Worm (Caenorhabditis elegans) whole organism, L1 larva: ENCODE data around the gene C48D1.5.
A peak's percentile ranks its signal among the peaks of the same experiment; 100 is the strongest.

Experiments
- C04F5.9 ChIP-seq: sonication (generic microtip); optimal IDR thresholded peaks from 2 replicates; lab custom pipeline; 2016; ENCODE audit warnings: missing genetic modification characterization, missing compliant biosample characterization
- C16A3.4 ChIP-seq: fragments of 150-350 bp; optimal IDR thresholded peaks from 2 replicates; lab custom pipeline; 2014; ENCODE audit warnings: missing biosample characterization, missing genetic modification characterization
- F16B12.6 ChIP-seq: fragments of 150-350 bp; optimal IDR thresholded peaks from 2 replicates; lab custom pipeline; 2014; ENCODE audit warnings: missing biosample characterization, missing genetic modification characterization
- aha-1 ChIP-seq: fragments of 150-350 bp; optimal IDR thresholded peaks from 2 replicates; lab custom pipeline; 2014; ENCODE audit warnings: missing biosample characterization, missing genetic modification characterization
- ama-1 ChIP-seq: fragments of 150-350 bp; optimal IDR thresholded peaks from 2 replicates; lab custom pipeline; 2014
- ceh-8 ChIP-seq: fragments of 200-800 bp; sonication (Bioruptor generic); optimal IDR thresholded peaks from 2 replicates; lab custom pipeline; 2018; ENCODE audit warnings: mild to moderate bottlenecking, missing genetic modification characterization, moderate library complexity, missing compliant biosample characterization
- ceh-82 ChIP-seq, 3 experiments: fragments of 150-350 bp in 1 of 3; sonication (generic microtip) in 2 of 3; optimal IDR thresholded peaks; 2 replicates each; lab custom pipeline; 2014 to 2017; ENCODE audit warnings: missing biosample characterization in 3 of 3, missing genetic modification characterization in 3 of 3
- ces-1 ChIP-seq: fragments of 150-350 bp; optimal IDR thresholded peaks from 2 replicates; lab custom pipeline; 2014; ENCODE audit warnings: missing biosample characterization, missing genetic modification reagents, missing genetic modification characterization
- dsc-1 ChIP-seq: sonication (generic microtip); optimal IDR thresholded peaks from 2 replicates; lab custom pipeline; 2016; ENCODE audit warnings: mild to moderate bottlenecking, missing genetic modification characterization, missing compliant biosample characterization
- efl-3 ChIP-seq: fragments of 200-800 bp; sonication (Bioruptor generic); optimal IDR thresholded peaks from 2 replicates; lab custom pipeline; 2018; ENCODE audit warnings: mild to moderate bottlenecking, missing genetic modification characterization, missing compliant biosample characterization
- egl-27 ChIP-seq, 2 experiments: fragments of 150-350 bp in 1 of 2; sonication (generic microtip); optimal IDR thresholded peaks; 3 replicates each; lab custom pipeline; 2017 to 2018; ENCODE audit warnings: missing biosample characterization in 2 of 2, missing genetic modification characterization in 2 of 2, missing genetic modification reagents in 2 of 2
- elt-2 ChIP-seq: sonication (generic microtip); optimal IDR thresholded peaks from 2 replicates; lab custom pipeline; 2016; ENCODE audit warnings: missing genetic modification characterization, mild to moderate bottlenecking, inconsistent platforms, missing compliant biosample characterization, missing genetic modification reagents
- elt-3 ChIP-seq, 6 experiments: fragments of 150-350 bp in 1 of 6; sonication (generic microtip); optimal IDR thresholded peaks; 2 replicates each; lab custom pipeline; 2017 to 2018; ENCODE audit warnings: missing biosample characterization in 6 of 6, missing genetic modification characterization in 6 of 6, inconsistent platforms in 1 of 6
- hpl-2 ChIP-seq: fragments of 150-350 bp; optimal IDR thresholded peaks from 2 replicates; lab custom pipeline; 2014; ENCODE audit warnings: missing biosample characterization, missing genetic modification reagents, missing genetic modification characterization
- irx-1 ChIP-seq: sonication (generic microtip); optimal IDR thresholded peaks from 2 replicates; lab custom pipeline; 2016; ENCODE audit warnings: missing genetic modification characterization, missing compliant biosample characterization
- lin-13 ChIP-seq: fragments of 150-350 bp; optimal IDR thresholded peaks from 2 replicates; lab custom pipeline; 2014; ENCODE audit warnings: missing biosample characterization, missing genetic modification reagents, missing genetic modification characterization
- lin-15B ChIP-seq: fragments of 150-350 bp; sonication (generic microtip); optimal IDR thresholded peaks from 3 replicates; lab custom pipeline; 2014; ENCODE audit warnings: missing biosample characterization, missing genetic modification characterization
- mab-9 ChIP-seq: fragments of 200-800 bp; sonication (Bioruptor generic); IDR thresholded peaks from 2 replicates; pipeline ENCODE4 v1.3.6; 2022; ENCODE audit warnings: missing genetic modification reagents, missing genetic modification characterization, missing compliant biosample characterization
- mdl-1 ChIP-seq, 2 experiments: fragments of 150-350 bp; optimal IDR thresholded peaks; 2 replicates each; lab custom pipeline; 2014 to 2017; ENCODE audit warnings: missing biosample characterization in 2 of 2, missing genetic modification characterization in 2 of 2, inconsistent platforms in 1 of 2
- mef-2 ChIP-seq: fragments of 150-350 bp; optimal IDR thresholded peaks from 2 replicates; lab custom pipeline; 2014; ENCODE audit warnings: missing biosample characterization, missing genetic modification characterization
- nhr-19 ChIP-seq: fragments of 200-800 bp; sonication (Bioruptor generic); conservative IDR thresholded peaks from 2 replicates; pipeline ENCODE4 v1.3.6; 2022; ENCODE audit warnings: missing genetic modification characterization, missing compliant biosample characterization
- nhr-237 ChIP-seq: fragments of 150-350 bp; optimal IDR thresholded peaks from 2 replicates; lab custom pipeline; 2014; ENCODE audit warnings: missing biosample characterization, missing genetic modification characterization
- nhr-47 ChIP-seq: sonication (generic microtip); optimal IDR thresholded peaks from 2 replicates; lab custom pipeline; 2016; ENCODE audit warnings: mild to moderate bottlenecking, missing genetic modification characterization, moderate library complexity, missing compliant biosample characterization
- nhr-71 ChIP-seq: sonication (generic microtip); optimal IDR thresholded peaks from 2 replicates; lab custom pipeline; 2016; ENCODE audit warnings: mild to moderate bottlenecking, missing genetic modification characterization, moderate library complexity, missing compliant biosample characterization
- nhr-76 ChIP-seq: sonication (generic microtip); optimal IDR thresholded peaks from 2 replicates; lab custom pipeline; 2017; ENCODE audit warnings: missing biosample characterization, missing genetic modification characterization
- nhr-85 ChIP-seq: sonication (generic microtip); peaks from one replicate; lab custom pipeline; 2016; ENCODE audit warnings: missing genetic modification characterization, inconsistent platforms, missing compliant biosample characterization
- rnt-1 ChIP-seq: sonication (generic microtip); optimal IDR thresholded peaks from 2 replicates; lab custom pipeline; 2016; ENCODE audit warnings: mild to moderate bottlenecking, missing genetic modification characterization, moderate library complexity, missing compliant biosample characterization
- sox-4 ChIP-seq: sonication (generic microtip); optimal IDR thresholded peaks from 2 replicates; lab custom pipeline; 2016; ENCODE audit warnings: missing genetic modification characterization, missing compliant biosample characterization
- sptf-1 ChIP-seq: fragments of 150-350 bp; optimal IDR thresholded peaks from 2 replicates; lab custom pipeline; 2014; ENCODE audit warnings: missing biosample characterization, missing genetic modification characterization
- sup-37 ChIP-seq: fragments of 200-800 bp; sonication (Bioruptor generic); optimal IDR thresholded peaks from 2 replicates; lab custom pipeline; 2018; ENCODE audit warnings: mild to moderate bottlenecking, missing genetic modification characterization, missing compliant biosample characterization
- unc-62 ChIP-seq: fragments of 150-350 bp; optimal IDR thresholded peaks from 2 replicates; lab custom pipeline; 2014; ENCODE audit warnings: missing biosample characterization, missing genetic modification reagents, missing genetic modification characterization
- unc-86 ChIP-seq: sonication (generic microtip); optimal IDR thresholded peaks from 2 replicates; lab custom pipeline; 2016; ENCODE audit warnings: missing genetic modification characterization, missing compliant biosample characterization
- unc-98 ChIP-seq: fragments of 200-800 bp; sonication (Bioruptor generic); IDR thresholded peaks from 2 replicates; pipeline ENCODE4 v1.3.6; 2022; ENCODE audit warnings: missing genetic modification characterization, missing compliant biosample characterization
- xbp-1 ChIP-seq: sonication (generic microtip); optimal IDR thresholded peaks from 2 replicates; lab custom pipeline; 2016; ENCODE audit warnings: missing genetic modification characterization, missing compliant biosample characterization
- zag-1 ChIP-seq: fragments of 150-350 bp; optimal IDR thresholded peaks from 2 replicates; lab custom pipeline; 2014; ENCODE audit warnings: missing biosample characterization, missing genetic modification characterization
- ztf-4 ChIP-seq: fragments of 150-350 bp; optimal IDR thresholded peaks from 2 replicates; lab custom pipeline; 2014; ENCODE audit warnings: missing biosample characterization, missing genetic modification characterization

C48D1.5 gene

DNA sequence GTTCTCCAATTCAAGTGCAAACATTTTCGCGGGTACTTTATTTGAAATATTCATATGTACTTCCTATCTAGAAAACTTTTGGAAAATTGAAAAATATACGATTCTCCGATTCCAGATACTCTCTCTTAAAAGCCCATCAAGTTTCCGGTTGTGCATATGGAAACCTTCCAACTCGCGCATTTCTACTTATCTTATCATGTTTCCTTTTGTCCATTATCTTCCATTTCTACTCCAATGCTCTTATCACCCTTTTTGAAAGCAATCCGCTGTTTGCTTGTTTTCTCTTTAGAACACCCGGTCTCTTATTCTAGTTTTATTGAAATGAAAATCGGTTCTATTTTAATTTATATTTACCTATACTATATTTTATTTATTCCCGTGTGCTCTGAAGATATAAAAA is at the start of gene C48D1.5:
Gene C48D1.5, plus strand, starts transcription at position 301 of the 400 bp plus-strand sequence.
- TF ChIP-seq elt-2 (tag; lab: Kevin White, UChicago) (peak; percentile 33), unc-98 (GFP tag; lab: Robert Waterston, UW) (no peak), ceh-82 (tag; optimal IDR thresholded peaks at IDR 0.05; lab: Kevin White, UChicago) (no peak), aha-1 (tag; lab: Kevin White, UChicago) (no peak), unc-86 (tag; lab: Kevin White, UChicago) (no peak), efl-3 (no peak), xbp-1 (tag; lab: Kevin White, UChicago) (no peak), ceh-8 (no peak)

DNA sequence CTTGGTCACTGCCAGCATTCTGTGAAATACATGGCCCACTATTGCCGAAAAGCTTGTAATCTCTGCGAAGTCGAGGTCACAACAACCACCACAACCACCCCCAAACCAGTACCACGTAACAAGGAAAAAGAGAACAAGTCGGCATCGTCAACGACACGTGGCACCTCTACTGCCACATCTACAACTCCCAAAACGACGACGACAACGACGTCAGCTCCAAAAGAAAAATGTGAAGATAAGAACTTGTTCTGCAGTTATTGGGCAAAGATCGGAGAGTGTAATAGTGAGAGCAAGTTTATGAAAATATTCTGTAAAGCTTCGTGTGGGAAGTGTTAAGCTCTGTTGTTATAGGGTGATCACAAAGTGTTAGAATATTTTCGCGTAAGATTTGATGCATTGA is 48.4 kb upstream of the C48D1.5 start:
- no peak for TF ChIP-seq lin-15B
- no peak for TF ChIP-seq F16B12.6 (tag; lab: Kevin White, UChicago)

DNA sequence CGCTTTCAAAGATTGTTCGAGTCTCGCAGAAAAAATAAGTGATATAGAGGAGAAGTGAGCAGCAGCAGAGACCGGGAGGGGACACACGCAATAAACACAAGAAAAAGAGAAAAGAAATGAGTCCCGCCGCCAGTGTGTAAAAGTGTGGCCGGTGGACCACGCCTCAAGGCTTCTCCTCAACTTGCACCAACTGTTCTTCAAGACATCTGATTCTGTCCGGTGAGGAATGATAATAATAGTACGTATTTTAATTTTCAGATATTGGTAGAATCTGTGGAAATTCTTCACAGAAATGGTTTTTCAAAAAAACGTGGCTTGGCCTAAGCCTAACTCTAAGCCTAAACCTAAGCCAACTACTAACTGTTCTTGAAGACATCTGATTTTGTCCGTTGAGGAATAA is 42.5 kb upstream of the C48D1.5 start, which contains the start of gene lev-1:
Gene lev-1, minus strand, starts transcription at position 101 of the 400 bp plus-strand sequence.
- TF ChIP-seq nhr-85 (tag; lab: Kevin White, UChicago) (peak; percentile 34), ceh-82 (tag; optimal IDR thresholded peaks at IDR 0.05; lab: Kevin White, UChicago) (no peak), ztf-4 (tag; lab: Kevin White, UChicago) (no peak), ama-1 (no peak), sptf-1 (no peak), nhr-19 (GFP tag; lab: Robert Waterston, UW) (no peak)

DNA sequence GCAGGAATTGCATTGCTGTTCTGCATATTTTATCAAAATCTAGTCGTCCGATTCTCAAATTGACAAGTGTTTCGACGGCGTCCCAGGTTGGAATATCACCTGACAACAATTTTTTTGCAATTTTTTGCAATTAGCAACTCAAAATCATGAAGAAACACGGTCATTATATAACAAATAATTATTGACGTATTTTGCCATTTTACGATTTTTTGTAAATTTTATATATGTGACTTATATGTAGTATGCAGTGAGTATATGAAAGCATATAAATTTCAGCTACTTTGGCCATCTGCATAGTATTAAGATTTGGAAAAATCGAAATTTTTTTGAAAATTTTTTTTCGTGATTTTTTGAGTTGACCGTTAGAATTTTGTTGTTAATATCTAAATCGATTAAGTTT is 41.0 kb upstream of the C48D1.5 start, which contains the start of gene F58D2.3:
Gene F58D2.3, minus strand, starts transcription at position 101 of the 400 bp plus-strand sequence.
- TF ChIP-seq mef-2 (tag; lab: Kevin White, UChicago): no peak
- TF ChIP-seq mab-9 (GFP tag; lab: Robert Waterston, UW): 0 out of 2 replicates have a peak, but pooled peaks have one; percentile 16
- no peak for TF ChIP-seq ama-1

DNA sequence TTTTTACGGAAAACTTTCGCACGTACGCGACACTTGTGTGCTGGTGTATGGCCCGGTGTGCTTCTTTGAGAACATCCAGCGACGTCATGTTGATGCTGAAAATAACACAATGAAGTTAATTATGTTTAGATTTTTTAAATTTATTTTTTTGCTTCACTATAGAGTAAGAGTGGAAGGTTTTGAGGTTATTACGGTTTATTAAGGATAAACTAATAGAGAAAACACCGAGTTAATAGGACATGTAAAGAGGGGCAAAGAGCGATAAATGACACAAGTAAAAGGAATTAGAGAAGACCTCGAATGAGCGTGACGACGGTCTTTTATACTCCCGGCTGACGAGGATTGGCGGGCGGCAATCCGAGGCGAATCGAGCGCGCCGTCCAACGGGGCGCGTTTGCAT is 32.8 kb upstream of the C48D1.5 start, which contains the start of gene F58D2.4:
Gene F58D2.4, minus strand, starts transcription at position 101 of the 400 bp plus-strand sequence.
- no peak for TF ChIP-seq irx-1 (tag; lab: Kevin White, UChicago)
- no peak for TF ChIP-seq C16A3.4 (tag; lab: Kevin White, UChicago)
- no peak for TF ChIP-seq sox-4 (tag; lab: Kevin White, UChicago)
- TF ChIP-seq elt-3 (tag; optimal IDR thresholded peaks at IDR 0.05; lab: Kevin White, UChicago): no peak
- TF ChIP-seq zag-1: no peak
- no peak for TF ChIP-seq nhr-76
- TF ChIP-seq, all 84 proteins: peak for 0

DNA sequence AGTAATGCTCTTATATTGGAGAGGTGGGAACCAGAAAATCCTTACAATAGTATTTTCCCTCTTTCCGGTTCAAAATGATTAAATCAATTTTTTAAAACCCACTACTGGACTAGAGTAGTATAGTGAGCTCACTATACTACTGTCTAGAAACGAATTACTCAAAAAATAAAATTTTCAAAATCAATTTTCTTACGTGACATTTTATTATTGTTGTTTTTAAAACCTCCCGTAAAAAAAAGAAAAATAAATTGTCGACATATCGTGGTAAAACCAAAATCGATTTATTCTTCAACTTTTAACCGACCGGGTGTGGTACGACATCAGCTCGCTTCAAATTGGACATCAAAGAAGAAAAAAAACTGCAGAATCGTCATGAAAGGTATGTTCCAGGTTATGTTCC is 32.3 kb upstream of the C48D1.5 start, which contains the start of gene F58D2.2:
Gene F58D2.2, plus strand, starts transcription at position 301 of the 400 bp plus-strand sequence.
- no peak for TF ChIP-seq unc-98 (GFP tag; lab: Robert Waterston, UW)
- no peak for TF ChIP-seq dsc-1 (tag; lab: Kevin White, UChicago)
- no peak for TF ChIP-seq sup-37
- no peak for TF ChIP-seq lin-13 (GFP tag; lab: Kevin White, UChicago)
- TF ChIP-seq nhr-85 (tag; lab: Kevin White, UChicago): no peak
- TF ChIP-seq C04F5.9: no peak
- TF ChIP-seq elt-2 (tag; lab: Kevin White, UChicago): no peak
- no peak for TF ChIP-seq sptf-1
- no peak for TF ChIP-seq mef-2 (tag; lab: Kevin White, UChicago)
- no peak for TF ChIP-seq zag-1
- TF ChIP-seq mdl-1 (tag; optimal IDR thresholded peaks at IDR 0.05; lab: Kevin White, UChicago): no peak
- no peak for TF ChIP-seq hpl-2 (GFP tag; lab: Kevin White, UChicago)
- no peak for TF ChIP-seq egl-27 (tag; optimal IDR thresholded peaks at IDR 0.05; lab: Kevin White, UChicago)
- no peak for TF ChIP-seq nhr-237
- TF ChIP-seq nhr-71: no peak
- no peak for TF ChIP-seq nhr-47
- no peak for TF ChIP-seq nhr-19 (GFP tag; lab: Robert Waterston, UW)
- TF ChIP-seq unc-62: no peak
- TF ChIP-seq ces-1 (GFP tag; lab: Kevin White, UChicago): no peak
- no peak for TF ChIP-seq rnt-1 (tag; lab: Kevin White, UChicago)
- TF ChIP-seq, all 84 proteins: peak for 0
